Worm (Caenorhabditis elegans) whole organism, early embryonic: ENCODE data around the gene lgc-42.

Experiments used
- F13C5.2 ChIP-seq: sonication (generic microtip); optimal IDR thresholded peaks from 2 replicates; lab custom pipeline; 2017; ENCODE audit warnings: mild to moderate bottlenecking, missing genetic modification characterization, inconsistent platforms, missing compliant biosample characterization
- tbx-37 ChIP-seq: fragments of 200-800 bp; sonication (Bioruptor generic); conservative IDR thresholded peaks from 2 replicates; pipeline ENCODE4 v1.3.6; 2022; ENCODE audit warnings: missing genetic modification reagents, missing genetic modification characterization, missing compliant biosample characterization

- TF ChIP-seq F13C5.2 (tag; lab: Kevin White, UChicago) = no peak
- TF ChIP-seq tbx-37 (GFP tag; lab: Robert Waterston, UW) = no peak
These were observed 20.2 kb upstream of the lgc-42 start for ce11 chrIII:1977424-1977823.
